Worm (Caenorhabditis elegans) whole organism, young adult: ENCODE measurements around the gene nstp-4.

Experiments
- ama-1 ChIP-seq, 3 experiments: fragments of 150-350 bp in 1 of 3; sonication (generic microtip) in 2 of 3; optimal IDR thresholded peaks; 2 replicates each; lab custom pipeline; 2014 to 2018; ENCODE audit warnings: missing biosample characterization in 2 of 3, missing genetic modification characterization in 2 of 3, missing genetic modification reagents in 2 of 3
- nfya-1 ChIP-seq: sonication (generic microtip); optimal IDR thresholded peaks from 2 replicates; lab custom pipeline; 2017; ENCODE audit warnings: antibody characterized with exemption, missing compliant biosample characterization, missing genetic modification characterization, borderline replicate concordance; ENCODE audit not compliant: insufficient read depth

ce11 chrII:385258-385657 is 3.4 kb upstream of the nstp-4 start, which contains the start of gene C03H5.5:
- no peak for TF ChIP-seq ama-1 (optimal IDR thresholded peaks at IDR 0.05; lab: Kevin White, UChicago)
- no peak for TF ChIP-seq ama-1 (GFP tag; optimal IDR thresholded peaks at IDR 0.05; lab: Kevin White, UChicago)
- no peak for TF ChIP-seq nfya-1 (tag; lab: Kevin White, UChicago)
